Worm (Caenorhabditis elegans) whole organism, L4 larva: ENCODE data around the gene F38B6.2.

ENCODE experiments used
- F49E8.2 ChIP-seq: sonication (generic microtip); optimal IDR thresholded peaks from 2 replicates; lab custom pipeline; 2016; ENCODE audit warnings: missing compliant biosample characterization, mild to moderate bottlenecking, missing genetic modification characterization, borderline replicate concordance
- Y48G9A.11 ChIP-seq: fragments of 200-800 bp; sonication (Bioruptor generic); IDR thresholded peaks from 2 replicates; pipeline ENCODE4 v1.3.6; 2022; ENCODE audit warnings: missing genetic modification reagents, missing genetic modification characterization, missing compliant biosample characterization
- ama-1 ChIP-seq: fragments of 150-350 bp; optimal IDR thresholded peaks from 2 replicates; lab custom pipeline; 2014; ENCODE audit warnings: inconsistent platforms, mixed read lengths
- dpl-1 ChIP-seq: fragments of 150-350 bp; optimal IDR thresholded peaks from 2 replicates; lab custom pipeline; 2014; ENCODE audit warnings: missing biosample characterization, missing genetic modification reagents, missing genetic modification characterization
- gei-8 ChIP-seq: fragments of 200-800 bp; sonication (Bioruptor generic); optimal IDR thresholded peaks from 2 replicates; lab custom pipeline; 2018; ENCODE audit warnings: mild to moderate bottlenecking, missing genetic modification characterization, missing compliant biosample characterization
- lsy-2 ChIP-seq, 2 experiments: fragments of 150-350 bp in 1 of 2; sonication (generic microtip) in 1 of 2; optimal IDR thresholded peaks; 2 replicates each; lab custom pipeline; 2014 to 2017; ENCODE audit warnings: missing biosample characterization in 2 of 2, missing genetic modification characterization in 2 of 2
- nhr-76 ChIP-seq: fragments of 150-350 bp; optimal IDR thresholded peaks from 2 replicates; lab custom pipeline; 2014; ENCODE audit warnings: missing biosample characterization, missing genetic modification characterization
- nhr-77 ChIP-seq: fragments of 150-350 bp; optimal IDR thresholded peaks from 2 replicates; lab custom pipeline; 2014; ENCODE audit warnings: missing biosample characterization, missing genetic modification characterization
- pha-4 ChIP-seq, 2 experiments: fragments of 150-350 bp in 1 of 2; fragments of 200-800 bp in 1 of 2; sonication (Bioruptor generic) in 1 of 2; IDR thresholded peaks in 1 of 2; optimal IDR thresholded peaks in 1 of 2; 2 replicates each; pipeline versions ENCODE4 v1.3.6 to Lab custom; 2014 to 2022; ENCODE audit warnings: missing genetic modification characterization in 2 of 2, missing genetic modification reagents in 2 of 2, missing biosample characterization in 1 of 2, missing compliant biosample characterization in 1 of 2
- snpc-4 ChIP-seq: fragments of 150-350 bp; optimal IDR thresholded peaks from 2 replicates; lab custom pipeline; 2014; ENCODE audit warnings: missing biosample characterization, missing genetic modification characterization
- unc-62 ChIP-seq, 3 experiments: fragments of 150-350 bp in 1 of 3; sonication (generic microtip); optimal IDR thresholded peaks in 2 of 3; peaks in 1 of 3; 1 replicate in 1 of 3; 2 replicates in 2 of 3; lab custom pipeline; 2014 to 2017; ENCODE audit warnings: missing biosample characterization in 3 of 3, missing genetic modification characterization in 3 of 3, missing genetic modification reagents in 3 of 3, missing genotype in 1 of 3

DNA sequence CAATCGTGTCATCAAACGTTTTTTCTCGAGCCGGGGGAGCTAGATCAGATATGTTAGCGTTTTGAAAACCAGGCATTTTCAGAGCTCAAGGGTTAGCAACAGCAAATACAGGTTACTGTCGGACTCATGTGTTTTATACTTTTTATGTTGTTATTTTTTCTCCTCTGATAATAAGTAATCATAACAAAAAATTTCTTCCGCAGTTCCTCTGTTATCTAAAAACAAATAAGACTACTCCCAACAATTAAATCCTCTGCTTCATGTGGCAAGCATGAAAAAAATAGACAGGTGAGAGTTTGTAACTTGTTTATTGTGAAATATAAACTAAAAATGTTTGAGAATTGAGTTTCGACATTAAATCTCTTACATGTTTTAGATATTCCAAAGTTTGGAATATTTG, 20.3 kb downstream of the F38B6.2 start, which contains the start of gene smf-2:
- no peak for TF ChIP-seq snpc-4 (tag; lab: Kevin White, UChicago)
- no peak for TF ChIP-seq pha-4 (GFP tag; IDR thresholded peaks at IDR 0.05; lab: Robert Waterston, UW)
- no peak for TF ChIP-seq pha-4 (tag; optimal IDR thresholded peaks at IDR 0.05; lab: Kevin White, UChicago)
- TF ChIP-seq F49E8.2 (tag; lab: Kevin White, UChicago) = no peak
- TF ChIP-seq dpl-1 = no peak
- no peak for TF ChIP-seq Y48G9A.11 (GFP tag; lab: Robert Waterston, UW)
- TF ChIP-seq unc-62 (GFP tag; optimal IDR thresholded peaks at IDR 0.05 in 1 of 2; lab: Kevin White, UChicago) = no peak
- no peak for TF ChIP-seq unc-62 (tag; optimal IDR thresholded peaks at IDR 0.05; lab: Kevin White, UChicago)
- TF ChIP-seq nhr-77 (tag; lab: Kevin White, UChicago) = no peak
- TF ChIP-seq lsy-2 (tag; optimal IDR thresholded peaks at IDR 0.05; lab: Kevin White, UChicago) = no peak
- TF ChIP-seq nhr-76 = no peak
- TF ChIP-seq gei-8 = no peak
- TF ChIP-seq ama-1 = no peak
